Worm (Caenorhabditis elegans) whole organism, L4 larva: ENCODE data around the gene F53B7.7.

Source experiments
- nhr-25 ChIP-seq: sonication (generic microtip); optimal IDR thresholded peaks from 2 replicates; lab custom pipeline; 2017; ENCODE audit warnings: missing genetic modification characterization, mild to moderate bottlenecking, missing compliant biosample characterization, antibody characterized with exemption, moderate library complexity, borderline replicate concordance; ENCODE audit not compliant: insufficient read depth
- zag-1 ChIP-seq: fragments of 150-350 bp; optimal IDR thresholded peaks from 2 replicates; lab custom pipeline; 2014; ENCODE audit warnings: missing biosample characterization, missing genetic modification characterization

DNA sequence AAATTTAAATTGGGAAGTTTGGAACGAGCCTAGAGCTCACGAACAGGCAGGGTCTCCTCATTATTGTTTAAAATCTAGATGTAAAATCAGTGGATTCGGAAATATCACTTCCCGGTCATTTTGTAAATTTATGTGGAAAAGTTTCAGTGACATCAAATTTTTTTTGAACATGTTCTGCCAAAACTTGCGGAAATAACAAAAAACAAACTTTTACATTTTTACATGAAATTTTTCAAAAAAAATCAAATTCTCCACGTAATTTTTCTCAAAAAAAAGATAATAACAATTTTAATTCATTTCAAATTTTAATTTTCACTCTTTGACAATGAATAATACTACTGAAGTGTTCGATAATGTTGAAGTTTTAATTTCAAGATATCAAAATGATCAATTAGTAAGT, 42.6 kb downstream of the F53B7.7 start, which contains the start of gene C45B11.5:
- TF ChIP-seq zag-1 (tag; lab: Kevin White, UChicago) (no peak), nhr-25 (no peak)
